Worm (Caenorhabditis elegans): ENCODE measurements around the gene srbc-65.

ce11 chrV:16506650-16507049 is 44.1 kb upstream of the srbc-65 start:
- TF ChIP-seq pes-1 (GFP tag; IDR thresholded peaks at IDR 0.05) (no peak), ama-1 (optimal IDR thresholded peaks at IDR 0.05) (no peak), aly-1 (tag; optimal IDR thresholded peaks at IDR 0.05) (no peak), tra-4 (tag; optimal IDR thresholded peaks at IDR 0.05) (no peak), B0310.2 (tag; optimal IDR thresholded peaks at IDR 0.05) (no peak), ets-7 (tag; optimal IDR thresholded peaks at IDR 0.05) (no peak), scrt-1 (GFP tag; IDR thresholded peaks at IDR 0.05) (no peak), sea-1 (GFP tag; conservative IDR thresholded peaks at IDR 0.05) (no peak), ceh-36 (tag; optimal IDR thresholded peaks at IDR 0.05) (no peak), hnd-1 (tag; optimal IDR thresholded peaks at IDR 0.05) (no peak)

All from whole organism, early embryonic.